Fruit fly (Drosophila melanogaster): ENCODE measurements around the gene CG31431.

Gene CG31431

dm6 chr3R:21849988-21850460 is 20.5 kb upstream of the CG31431 start (continued):
- TF ChIP-seq ss (GFP tag; optimal IDR thresholded peaks at IDR 0.05) (no peak), CG3032 (tag; optimal IDR thresholded peaks at IDR 0.05) (peak; percentile 9), CG8119 (GFP tag; IDR thresholded peaks at IDR 0.05) (peak; percentile 64), Ets96B (tag; optimal IDR thresholded peaks at IDR 0.05) (no peak), CG32006 (GFP tag; optimal IDR thresholded peaks at IDR 0.05) (peak; percentile 73), CG16779 (tag; optimal IDR thresholded peaks at IDR 0.05) (no peak), spab (GFP tag; optimal IDR thresholded peaks at IDR 0.05) (peak; percentile 1), CG3919 (GFP tag; optimal IDR thresholded peaks at IDR 0.05) (no peak), CG7368 (GFP tag; optimal IDR thresholded peaks at IDR 0.05) (no peak), CG11902 (GFP tag; optimal IDR thresholded peaks at IDR 0.05) (no peak), topi (GFP tag; optimal IDR thresholded peaks at IDR 0.05) (peak; percentile 10), dac (GFP tag; optimal IDR thresholded peaks at IDR 0.05) (peak; percentile 9), CG6276 (GFP tag; optimal IDR thresholded peaks at IDR 0.05) (peak; percentile 7), CG34406 (GFP tag; optimal IDR thresholded peaks at IDR 0.05) (no peak), Hr39 (GFP tag; optimal IDR thresholded peaks at IDR 0.05) (peak; percentile 5), Smox (GFP tag; optimal IDR thresholded peaks at IDR 0.05) (no peak), CG4318 (GFP tag; optimal IDR thresholded peaks at IDR 0.05) (peak; percentile 13), CG31627 (GFP tag; optimal IDR thresholded peaks at IDR 0.05) (peak; percentile 36), CG11294 (GFP tag; IDR thresholded peaks at IDR 0.05) (peak; percentile 51; the same call in 1 of the 2 replicates), CG6792 (GFP tag; optimal IDR thresholded peaks at IDR 0.05) (peak; percentile 11), CG1621 (tag; optimal IDR thresholded peaks at IDR 0.05) (no peak), eg (GFP tag; IDR thresholded peaks at IDR 0.05) (peak; percentile 60), OdsH (GFP tag; optimal IDR thresholded peaks at IDR 0.05) (peak; percentile 28), Sox14 (GFP tag; optimal IDR thresholded peaks at IDR 0.05) (peak; percentile 58)

- TF ChIP-seq Smox (GFP tag; optimal IDR thresholded peaks at IDR 0.05) = no peak
- peak; percentile 86 for TF ChIP-seq svp (GFP tag)
- TF ChIP-seq Eip78C (GFP tag) = peak; percentile 8
Measured at dm6 chr3R:21851592-21852578, 18.6 kb upstream of the CG31431 start.

- TF ChIP-seq CG10669 (GFP tag; optimal IDR thresholded peaks at IDR 0.05) = peak; percentile 48
- no peak for TF ChIP-seq CG11902 (GFP tag; optimal IDR thresholded peaks at IDR 0.05)
- peak; percentile 27 for TF ChIP-seq pdm3 (GFP tag; optimal IDR thresholded peaks at IDR 0.05)
- no peak for TF ChIP-seq CG7368 (GFP tag; optimal IDR thresholded peaks at IDR 0.05)
- TF ChIP-seq CG6854 (GFP tag; optimal IDR thresholded peaks at IDR 0.05) = peak; percentile 2
- no peak for TF ChIP-seq fd85E (GFP tag; optimal IDR thresholded peaks at IDR 0.05)
- TF ChIP-seq CG32006 (GFP tag; optimal IDR thresholded peaks at IDR 0.05) = peak; percentile 66
- peak; percentile 26 for TF ChIP-seq fd59A (GFP tag; optimal IDR thresholded peaks at IDR 0.05)
- no peak for TF ChIP-seq CG3032 (tag; optimal IDR thresholded peaks at IDR 0.05)
- peak; percentile 28 for TF ChIP-seq esn (GFP tag; optimal IDR thresholded peaks at IDR 0.05)
- no peak for TF ChIP-seq topi (GFP tag; optimal IDR thresholded peaks at IDR 0.05)
- peak; percentile 30 for TF ChIP-seq CG10631 (GFP tag; optimal IDR thresholded peaks at IDR 0.05)
- no peak for TF ChIP-seq CG8632 (GFP tag; optimal IDR thresholded peaks at IDR 0.05)
- no peak for TF ChIP-seq achi (GFP tag; optimal IDR thresholded peaks at IDR 0.05)
- peak; percentile 30 for TF ChIP-seq Ets96B (tag; optimal IDR thresholded peaks at IDR 0.05)
- TF ChIP-seq Sox15 (GFP tag; optimal IDR thresholded peaks at IDR 0.05) = no peak
- peak; percentile 40 for TF ChIP-seq vri (GFP tag; optimal IDR thresholded peaks at IDR 0.05)
- TF ChIP-seq svp (GFP tag) = no peak
- no peak for TF ChIP-seq Ets21C (GFP tag; optimal IDR thresholded peaks at IDR 0.05)
- no peak for TF ChIP-seq Hr38 (GFP tag; optimal IDR thresholded peaks at IDR 0.05)
- TF ChIP-seq OdsH (GFP tag; optimal IDR thresholded peaks at IDR 0.05) = no peak
- TF ChIP-seq ss (GFP tag; optimal IDR thresholded peaks at IDR 0.05) = peak; percentile 15 to 21
- peak; percentile 30 for TF ChIP-seq spab (GFP tag; optimal IDR thresholded peaks at IDR 0.05)
- TF ChIP-seq CG16779 (tag; optimal IDR thresholded peaks at IDR 0.05) = no peak
- no peak for TF ChIP-seq Met (GFP tag; optimal IDR thresholded peaks at IDR 0.05)
- TF ChIP-seq Hr39 (GFP tag; optimal IDR thresholded peaks at IDR 0.05) = no peak
- TF ChIP-seq CG6808 (GFP tag; optimal IDR thresholded peaks at IDR 0.05) = peak; percentile 30
- TF ChIP-seq salr (GFP tag; optimal IDR thresholded peaks at IDR 0.05) = no peak
- peak; percentile 60 for TF ChIP-seq Sox14 (GFP tag; optimal IDR thresholded peaks at IDR 0.05)
- TF ChIP-seq Eip93F (GFP tag; optimal IDR thresholded peaks at IDR 0.05) = no peak
Measured at dm6 chr3R:21852579-21853233, 17.8 kb upstream of the CG31431 start.

All from whole organism, prepupa.